Worm (Caenorhabditis elegans): Measurements from ENCODE around the gene jnk-1.

Gene jnk-1

ce11 chrIV:7009531-7009930 is 52.1 kb downstream of the jnk-1 start, which contains the start of gene C25A8.2:
C25A8.2 (plus strand) TSS chrIV:7009831.
- no peak for TF ChIP-seq aly-2 (tag; optimal IDR thresholded peaks at IDR 0.05)

ce11 chrIV:7010195-7010594 is 52.8 kb downstream of the jnk-1 start:
- TF ChIP-seq unc-62 (GFP tag; optimal IDR thresholded peaks at IDR 0.05) (no peak), ceh-28 (tag; optimal IDR thresholded peaks at IDR 0.05) (no peak), elt-2 (tag; optimal IDR thresholded peaks at IDR 0.05) (no peak), sea-2 (GFP tag; optimal IDR thresholded peaks at IDR 0.05) (no peak), eor-1 (tag; optimal IDR thresholded peaks at IDR 0.05) (no peak), egl-5 (tag; optimal IDR thresholded peaks at IDR 0.05) (no peak)

- TF ChIP-seq lin-39 (tag; optimal IDR thresholded peaks at IDR 0.05) (no peak), mdl-1 (tag; optimal IDR thresholded peaks at IDR 0.05) (no peak), daf-12 (tag; optimal IDR thresholded peaks at IDR 0.05) (no peak), skn-1 (tag; optimal IDR thresholded peaks at IDR 0.05) (no peak), elt-2 (tag; optimal IDR thresholded peaks at IDR 0.05) (no peak), ceh-28 (tag; optimal IDR thresholded peaks at IDR 0.05) (no peak), nhr-67 (tag; optimal IDR thresholded peaks at IDR 0.05) (no peak)
These were observed 53.4 kb downstream of the jnk-1 start, which contains the start of gene C25A8.1 for ce11 chrIV:7010835-7011234. C25A8.1 (plus strand) TSS chrIV:7011135.

ce11 chrIV:7011728-7012127 is 54.3 kb downstream of the jnk-1 start, which contains the start of gene trxr-1:
trxr-1 (plus strand) TSS chrIV:7011954.
- no peak for TF ChIP-seq fkh-2 (tag; optimal IDR thresholded peaks at IDR 0.05)
- TF ChIP-seq sea-2 (GFP tag; optimal IDR thresholded peaks at IDR 0.05) = no peak
- TF ChIP-seq elt-2 (tag; optimal IDR thresholded peaks at IDR 0.05) = no peak
- TF ChIP-seq hmg-11 (tag; optimal IDR thresholded peaks at IDR 0.05) = peak; percentile 15
- TF ChIP-seq ceh-16 (tag; optimal IDR thresholded peaks at IDR 0.05) = no peak
- no peak for TF ChIP-seq pqm-1 (tag; optimal IDR thresholded peaks at IDR 0.05)
- no peak for TF ChIP-seq nhr-23 (tag; optimal IDR thresholded peaks at IDR 0.05)

ce11 chrIV:7012214-7012613 is 54.8 kb downstream of the jnk-1 start:
- TF ChIP-seq skn-1 (tag; optimal IDR thresholded peaks at IDR 0.05) = no peak
- TF ChIP-seq ceh-82 (tag; optimal IDR thresholded peaks at IDR 0.05) = no peak
- TF ChIP-seq jun-1 (tag; optimal IDR thresholded peaks at IDR 0.05) = no peak
- TF ChIP-seq ztf-4 (tag; optimal IDR thresholded peaks at IDR 0.05) = no peak

- TF ChIP-seq nhr-77 (tag; optimal IDR thresholded peaks at IDR 0.05) (no peak), eor-1 (tag; optimal IDR thresholded peaks at IDR 0.05) (no peak), nfya-1 (tag; optimal IDR thresholded peaks at IDR 0.05; ENCODE audit: insufficient read depth) (peak; percentile 18), elt-1 (tag; optimal IDR thresholded peaks at IDR 0.05) (no peak), pha-4 (tag; optimal IDR thresholded peaks at IDR 0.05) (peak; percentile 50), ceh-9 (tag; optimal IDR thresholded peaks at IDR 0.05) (no peak), elt-2 (tag; optimal IDR thresholded peaks at IDR 0.05) (peak; percentile 18), mdl-1 (tag; optimal IDR thresholded peaks at IDR 0.05) (no peak), ceh-82 (tag; optimal IDR thresholded peaks at IDR 0.05) (no peak), mml-1 (tag; optimal IDR thresholded peaks at IDR 0.05) (no peak), jun-1 (tag; optimal IDR thresholded peaks at IDR 0.05) (no peak), lin-15B (tag; optimal IDR thresholded peaks at IDR 0.05) (peak; percentile 24), fkh-10 (GFP tag; optimal IDR thresholded peaks at IDR 0.05) (no peak), nhr-43 (tag; optimal IDR thresholded peaks at IDR 0.05; ENCODE audit: poor library complexity, severe bottlenecking) (no peak), aly-2 (tag; optimal IDR thresholded peaks at IDR 0.05) (no peak), nhr-67 (tag; optimal IDR thresholded peaks at IDR 0.05) (no peak), snpc-4 (tag; optimal IDR thresholded peaks at IDR 0.05) (no peak), lin-39 (tag; optimal IDR thresholded peaks at IDR 0.05) (no peak)
These were observed 55.4 kb downstream of the jnk-1 start for ce11 chrIV:7012731-7013445.
